Fruit fly (Drosophila melanogaster) whole organism, pupa: Measurements from ENCODE around the gene PGAP1.

ENCODE experiments used
- CG12605 ChIP-seq: fragments of 200-800 bp; sonication (Bioruptor generic); IDR thresholded peaks from 2 replicates; pipeline ENCODE4 v1.3.6; 2022; ENCODE audit warnings: missing biosample characterization, missing genetic modification characterization
- CG17806 ChIP-seq: fragments of 200-800 bp; sonication (Bioruptor generic); optimal IDR thresholded peaks from 2 replicates; lab custom pipeline; 2018; ENCODE audit warnings: missing biosample characterization, mild to moderate bottlenecking, missing genetic modification characterization, moderate library complexity
- CG32121 ChIP-seq: fragments of 200-800 bp; sonication (Bioruptor generic); IDR thresholded peaks from 2 replicates; pipeline ENCODE4 v1.3.6; 2022; ENCODE audit warnings: missing biosample characterization, missing genetic modification characterization
- CG34367 ChIP-seq: fragments of 200-800 bp; sonication (Bioruptor generic); optimal IDR thresholded peaks from 2 replicates; lab custom pipeline; 2018; ENCODE audit warnings: missing biosample characterization, mild to moderate bottlenecking, missing genetic modification characterization
- CG4496 ChIP-seq: fragments of 200-800 bp; sonication (Bioruptor generic); IDR thresholded peaks from 3 replicates; pipeline ENCODE4 v1.3.6; 2022; ENCODE audit warnings: missing biosample characterization, missing genetic modification characterization
- CG8301 ChIP-seq: fragments of 200-800 bp; sonication (Bioruptor generic); optimal IDR thresholded peaks from 2 replicates; lab custom pipeline; 2018; ENCODE audit warnings: missing biosample characterization, mild to moderate bottlenecking, missing genetic modification characterization
- CG9948 ChIP-seq: fragments of 200-800 bp; sonication (Bioruptor generic); optimal IDR thresholded peaks from 2 replicates; lab custom pipeline; 2018; ENCODE audit warnings: missing biosample characterization, mild to moderate bottlenecking, missing genetic modification characterization, moderate library complexity
- D1 ChIP-seq: fragments of 200-800 bp; sonication (Bioruptor generic); optimal IDR thresholded peaks from 2 replicates; lab custom pipeline; 2018; ENCODE audit warnings: missing biosample characterization, mild to moderate bottlenecking, missing genetic modification characterization, moderate library complexity
- Ets98B ChIP-seq: fragments of 200-800 bp; sonication (Bioruptor generic); IDR thresholded peaks from 2 replicates; pipeline ENCODE4 v1.3.6; 2022; ENCODE audit warnings: missing biosample characterization, missing genetic modification characterization
- Pif1A ChIP-seq: fragments of 200-800 bp; sonication (Bioruptor generic); optimal IDR thresholded peaks from 3 replicates; lab custom pipeline; 2016; ENCODE audit warnings: missing biosample characterization, missing genetic modification characterization
- Snoo ChIP-seq: fragments of 200-800 bp; sonication (Bioruptor generic); optimal IDR thresholded peaks from 3 replicates; lab custom pipeline; 2017; ENCODE audit warnings: missing biosample characterization, mild to moderate bottlenecking, missing genetic modification characterization, inconsistent platforms
- fd96Ca ChIP-seq: fragments of 200-800 bp; sonication (Bioruptor generic); IDR thresholded peaks from 3 replicates; pipeline ENCODE4 v1.3.6; 2022; ENCODE audit warnings: missing biosample characterization, missing genetic modification characterization
- rn ChIP-seq: fragments of 200-800 bp; sonication (Bioruptor generic); IDR thresholded peaks from 2 replicates; pipeline ENCODE4 v1.3.6; 2022; ENCODE audit warnings: missing biosample characterization, missing genetic modification characterization

DNA sequence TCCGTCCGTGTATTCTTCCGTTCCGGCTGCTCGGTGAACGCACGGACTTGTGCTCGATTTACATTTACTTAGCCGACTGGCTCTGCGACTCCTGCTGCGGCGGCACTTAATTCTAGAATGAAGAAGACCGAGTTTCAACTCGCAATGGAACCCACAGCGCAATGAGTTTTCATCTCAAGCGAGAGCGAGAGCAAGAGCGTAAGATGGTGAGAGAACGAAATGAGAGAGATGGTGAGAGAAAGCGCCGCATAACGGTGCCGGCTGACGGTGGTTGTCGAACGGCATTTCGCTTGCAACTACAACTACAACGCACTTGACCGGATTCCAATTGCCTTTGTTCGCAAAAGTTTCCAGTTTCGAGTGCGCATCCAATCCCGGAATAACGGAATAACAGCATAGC is 26.5 kb downstream of the PGAP1 start, which contains the start of gene OtopLc:
- TF ChIP-seq Ets98B (GFP tag; lab: Robert Waterston, UW) (no peak), fd96Ca (no peak), CG4496 (no peak), CG34367 (no peak), Pif1A (GFP tag; lab: Kevin White, UChicago) (no peak), D1 (tag; lab: Kevin White, UChicago) (no peak), Snoo (no peak), rn (GFP tag; lab: Robert Waterston, UW) (no peak), CG9948 (tag; lab: Kevin White, UChicago) (no peak), CG17806 (tag; lab: Kevin White, UChicago) (no peak), CG8301 (no peak), CG12605 (GFP tag; lab: Robert Waterston, UW) (no peak), CG32121 (GFP tag; lab: Robert Waterston, UW) (no peak)
